Fruit fly (Drosophila melanogaster) whole organism, adult: ENCODE results near the gene CG42762.

ENCODE experiments used
- CG11617 ChIP-seq: fragments of 200-800 bp; sonication (Bioruptor generic); optimal IDR thresholded peaks from 2 replicates; lab custom pipeline; 2017; ENCODE audit warnings: mild to moderate bottlenecking, missing biosample characterization, missing genetic modification reagents, missing genetic modification characterization
- CG12768 ChIP-seq: fragments of 200-800 bp; sonication (Bioruptor generic); optimal IDR thresholded peaks from 2 replicates; lab custom pipeline; 2017; ENCODE audit warnings: missing biosample characterization, missing genetic modification characterization, mild to moderate bottlenecking, moderate library complexity, missing genetic modification reagents
- CG14711 ChIP-seq: fragments of 200-800 bp; sonication (Bioruptor generic); optimal IDR thresholded peaks from 2 replicates; lab custom pipeline; 2018; ENCODE audit warnings: missing biosample characterization, mild to moderate bottlenecking, missing genetic modification characterization, moderate library complexity
- CG1620 ChIP-seq: fragments of 200-800 bp; sonication (Bioruptor generic); optimal IDR thresholded peaks from 2 replicates; lab custom pipeline; 2016; ENCODE audit warnings: missing biosample characterization, missing genetic modification characterization
- CG33017 ChIP-seq: fragments of 200-800 bp; sonication (Bioruptor generic); optimal IDR thresholded peaks from 2 replicates; lab custom pipeline; 2018; ENCODE audit warnings: missing biosample characterization, mild to moderate bottlenecking, missing genetic modification characterization, moderate library complexity
- CG5204 ChIP-seq: fragments of 200-800 bp; sonication (Bioruptor generic); optimal IDR thresholded peaks from 2 replicates; lab custom pipeline; 2016; ENCODE audit warnings: missing biosample characterization, missing genetic modification characterization
- CG7045 ChIP-seq: fragments of 200-800 bp; sonication (Bioruptor generic); optimal IDR thresholded peaks from 2 replicates; lab custom pipeline; 2017; ENCODE audit warnings: missing biosample characterization, mild to moderate bottlenecking, missing genetic modification characterization
- CG7101 ChIP-seq: fragments of 200-800 bp; sonication (Bioruptor generic); optimal IDR thresholded peaks from 2 replicates; lab custom pipeline; 2018; ENCODE audit warnings: missing biosample characterization, mild to moderate bottlenecking, missing genetic modification characterization, moderate library complexity
- Clk ChIP-seq: fragments of 200-800 bp; sonication (Bioruptor generic); optimal IDR thresholded peaks from 2 replicates; lab custom pipeline; 2017; ENCODE audit warnings: missing biosample characterization, missing genetic modification characterization
- Crg-1 ChIP-seq: fragments of 200-800 bp; sonication (Bioruptor generic); optimal IDR thresholded peaks from 2 replicates; lab custom pipeline; 2016; ENCODE audit warnings: missing biosample characterization, missing genetic modification characterization
- Hr96 ChIP-seq: fragments of 200-800 bp; sonication (Bioruptor generic); optimal IDR thresholded peaks from 2 replicates; lab custom pipeline; 2016; ENCODE audit warnings: missing biosample characterization, missing genetic modification characterization
- Mnt ChIP-seq: fragments of 200-800 bp; sonication (Bioruptor generic); optimal IDR thresholded peaks from 2 replicates; lab custom pipeline; 2016; ENCODE audit warnings: missing biosample characterization, mild to moderate bottlenecking, missing genetic modification characterization
- bab1 ChIP-seq: fragments of 200-800 bp; sonication (Bioruptor generic); optimal IDR thresholded peaks from 3 replicates; lab custom pipeline; 2019; ENCODE audit warnings: missing biosample characterization, mild to moderate bottlenecking, missing genetic modification characterization, moderate library complexity
- cic ChIP-seq: fragments of 200-800 bp; sonication (Bioruptor generic); optimal IDR thresholded peaks from 2 replicates; lab custom pipeline; 2017; ENCODE audit warnings: missing biosample characterization, mild to moderate bottlenecking, missing genetic modification characterization, moderate library complexity
- cnc ChIP-seq, 2 experiments: fragments of >200 bp; optimal IDR thresholded peaks; 2 replicates each; lab custom pipeline; 2017
- kay ChIP-seq: fragments of 200-800 bp; sonication (Bioruptor generic); peaks from one replicate; lab custom pipeline; 2016; ENCODE audit warnings: missing biosample characterization, missing genetic modification characterization, borderline replicate concordance
- ovo ChIP-seq: fragments of 200-800 bp; sonication (Bioruptor generic); optimal IDR thresholded peaks from 2 replicates; lab custom pipeline; 2016; ENCODE audit warnings: missing biosample characterization, missing genetic modification characterization
- pad ChIP-seq: fragments of 200-800 bp; sonication (Bioruptor generic); optimal IDR thresholded peaks from 3 replicates; lab custom pipeline; 2017; ENCODE audit warnings: missing biosample characterization, missing genetic modification characterization, mild to moderate bottlenecking, moderate library complexity, missing genetic modification reagents
- tj ChIP-seq: fragments of 200-800 bp; sonication (Bioruptor generic); optimal IDR thresholded peaks from 3 replicates; lab custom pipeline; 2017; ENCODE audit warnings: missing biosample characterization, mild to moderate bottlenecking, missing genetic modification characterization, moderate library complexity
- toe ChIP-seq: fragments of 200-800 bp; sonication (Bioruptor generic); optimal IDR thresholded peaks from 2 replicates; lab custom pipeline; 2016; ENCODE audit warnings: missing biosample characterization, missing genetic modification characterization

CG42762 gene

DNA sequence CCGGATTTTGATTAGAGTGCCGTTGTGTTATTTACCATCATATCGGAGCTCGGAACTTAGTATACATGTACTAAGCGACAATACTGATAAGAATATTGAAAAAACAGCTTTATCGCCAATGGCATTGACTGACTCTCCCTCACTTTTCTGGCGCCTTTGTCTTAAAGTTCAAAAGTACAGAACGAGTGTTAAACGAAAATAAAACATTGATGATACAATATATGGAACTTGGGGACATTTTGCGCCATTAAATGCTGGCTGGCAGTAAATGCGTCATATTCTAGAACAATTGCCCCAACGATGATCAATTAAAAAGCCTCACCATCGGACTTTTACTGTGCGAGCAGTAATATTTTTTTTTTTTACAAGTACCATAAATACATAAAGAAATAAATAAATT, 48.7 kb downstream of the CG42762 start:
- TF ChIP-seq CG14711 (tag; lab: Kevin White, UChicago), result no peak
- peak; percentile 39 for TF ChIP-seq CG12768 (GFP tag; lab: Kevin White, UChicago)
- peak; percentile 32 for TF ChIP-seq tj
- TF ChIP-seq CG5204 (GFP tag; lab: Kevin White, UChicago), result no peak
- no peak for TF ChIP-seq CG7045 (GFP tag; lab: Kevin White, UChicago)
- TF ChIP-seq CG33017, result peak; percentile 29
- TF ChIP-seq Clk, result no peak
- peak; percentile 13 for TF ChIP-seq kay
- no peak for TF ChIP-seq cic (GFP tag; lab: Kevin White, UChicago)
- TF ChIP-seq Mnt (GFP tag; lab: Kevin White, UChicago), result peak; percentile 12
- no peak for TF ChIP-seq cnc (optimal IDR thresholded peaks at IDR 0.05; lab: Kevin White, UChicago)
- no peak for TF ChIP-seq ovo (GFP tag; lab: Kevin White, UChicago)
- no peak for TF ChIP-seq Crg-1

DNA sequence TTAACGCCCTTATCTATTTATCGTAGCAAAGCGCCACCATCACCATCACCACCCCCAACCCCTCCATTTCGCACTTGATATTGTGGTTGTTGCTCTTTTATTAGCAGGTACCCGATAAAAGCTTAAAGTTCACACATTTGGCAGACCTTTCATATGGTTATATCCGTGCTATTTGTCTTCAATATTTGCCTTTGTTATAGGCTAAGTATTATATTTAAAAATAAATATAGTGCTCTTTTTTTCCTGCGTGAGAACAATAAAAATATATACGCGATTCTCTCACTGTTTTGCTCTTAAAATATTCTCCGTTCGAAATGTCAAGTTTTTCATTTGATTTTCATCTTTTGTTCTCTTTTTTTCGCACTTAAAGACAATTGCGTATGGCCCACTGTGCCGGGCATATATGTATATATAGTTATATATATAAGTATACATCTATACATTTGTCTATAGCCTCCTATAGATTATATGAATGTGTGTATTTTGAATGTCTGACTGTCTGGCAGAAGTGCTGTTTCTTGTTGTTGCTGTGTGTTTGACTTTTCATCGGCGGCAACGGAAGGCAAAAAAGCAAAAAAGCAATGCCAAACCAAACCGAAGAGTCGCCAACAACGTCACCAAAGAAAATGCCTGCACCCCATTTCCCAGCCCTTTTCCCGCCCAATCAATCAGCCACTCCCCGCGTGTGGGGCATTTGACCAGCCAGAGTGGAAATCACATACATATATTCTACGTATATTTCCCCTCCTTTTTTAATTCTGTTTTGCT, 49.6 kb downstream of the CG42762 start:
- TF ChIP-seq Hr96 (GFP tag; lab: Kevin White, UChicago), result no peak
- TF ChIP-seq toe, result no peak
- peak; percentile 30 for TF ChIP-seq CG7101 (tag; lab: Kevin White, UChicago)
- TF ChIP-seq kay, result peak; percentile 85
- peak; percentile 40 for TF ChIP-seq CG33017
- no peak for TF ChIP-seq CG1620
- TF ChIP-seq Crg-1, result no peak
- no peak for TF ChIP-seq CG5204 (GFP tag; lab: Kevin White, UChicago)
- TF ChIP-seq bab1 (GFP tag; lab: Kevin White, UChicago), result no peak
- peak; percentile 21 for TF ChIP-seq CG11617
- no peak for TF ChIP-seq Mnt (GFP tag; lab: Kevin White, UChicago)
- no peak for TF ChIP-seq CG14711 (tag; lab: Kevin White, UChicago)
- no peak for TF ChIP-seq tj
- no peak for TF ChIP-seq CG7045 (GFP tag; lab: Kevin White, UChicago)
- no peak for TF ChIP-seq Clk
- TF ChIP-seq cnc (optimal IDR thresholded peaks at IDR 0.05; lab: Kevin White, UChicago), result no peak
- TF ChIP-seq CG12768 (GFP tag; lab: Kevin White, UChicago), result no peak
- TF ChIP-seq cic (GFP tag; lab: Kevin White, UChicago), result peak; percentile 17
- no peak for TF ChIP-seq pad (GFP tag; lab: Kevin White, UChicago)
- no peak for TF ChIP-seq ovo (GFP tag; lab: Kevin White, UChicago)
